Fruit fly (Drosophila melanogaster) whole organism, embryonic: ENCODE data around the gene CG7860.

Experiments
- Asciz ChIP-seq: fragments of 200-800 bp; sonication (Bioruptor generic); optimal IDR thresholded peaks from 2 replicates; lab custom pipeline; 2017; ENCODE audit warnings: missing biosample characterization, mild to moderate bottlenecking, missing genetic modification characterization, missing genetic modification reagents
- CG10267 ChIP-seq: fragments of 200-800 bp; sonication (Bioruptor generic); optimal IDR thresholded peaks from 2 replicates; lab custom pipeline; 2018; ENCODE audit warnings: missing biosample characterization, mild to moderate bottlenecking, missing genetic modification characterization, moderate library complexity
- CG10366 ChIP-seq: fragments of 200-800 bp; sonication (Bioruptor generic); IDR thresholded peaks from 2 replicates; pipeline ENCODE4 v1.3.6; 2022; ENCODE audit warnings: missing biosample characterization, missing genetic modification characterization
- CG10431 ChIP-seq: fragments of 200-800 bp; sonication (Bioruptor generic); optimal IDR thresholded peaks from 3 replicates; lab custom pipeline; 2018; ENCODE audit warnings: missing biosample characterization, mild to moderate bottlenecking, missing genetic modification characterization
- CG13624 ChIP-seq: fragments of 200-800 bp; sonication (Bioruptor generic); optimal IDR thresholded peaks from 2 replicates; lab custom pipeline; 2016; ENCODE audit warnings: missing biosample characterization, missing genetic modification characterization
- CG16779 ChIP-seq: fragments of 200-800 bp; sonication (Bioruptor generic); IDR thresholded peaks from 2 replicates; pipeline ENCODE4 v1.3.6; 2022; ENCODE audit warnings: missing biosample characterization, missing genetic modification characterization
- CG31388 ChIP-seq: fragments of 200-800 bp; sonication (Bioruptor generic); optimal IDR thresholded peaks from 2 replicates; lab custom pipeline; 2016; ENCODE audit warnings: missing biosample characterization, missing genetic modification characterization
- CG5180 ChIP-seq: fragments of 200-800 bp; sonication (Bioruptor generic); optimal IDR thresholded peaks from 3 replicates; lab custom pipeline; 2017; ENCODE audit warnings: missing biosample characterization, missing genetic modification characterization, mild to moderate bottlenecking, moderate library complexity, missing genetic modification reagents
- CG5953 ChIP-seq: fragments of 200-800 bp; sonication (Bioruptor generic); IDR thresholded peaks from 2 replicates; pipeline ENCODE4 v1.3.6; 2022; ENCODE audit warnings: missing biosample characterization, missing genetic modification characterization
- CG6765 ChIP-seq: fragments of 200-800 bp; sonication (Bioruptor generic); optimal IDR thresholded peaks from 3 replicates; lab custom pipeline; 2017; ENCODE audit warnings: missing biosample characterization, mild to moderate bottlenecking, missing genetic modification characterization
- CG7786 ChIP-seq: fragments of 200-800 bp; sonication (Bioruptor generic); optimal IDR thresholded peaks from 2 replicates; lab custom pipeline; 2016; ENCODE audit warnings: missing biosample characterization, missing genetic modification characterization
- CG7963 ChIP-seq: fragments of 200-800 bp; sonication (Bioruptor generic); IDR thresholded peaks from 3 replicates; pipeline ENCODE4 v1.3.6; 2022; ENCODE audit warnings: missing biosample characterization, missing genetic modification characterization; ENCODE audit not compliant: partially characterized antibody
- CG8359 ChIP-seq: fragments of 200-800 bp; sonication (Bioruptor generic); optimal IDR thresholded peaks from 2 replicates; lab custom pipeline; 2017; ENCODE audit warnings: missing biosample characterization, mild to moderate bottlenecking, missing genetic modification characterization, borderline replicate concordance
- Chrac-16 ChIP-seq: fragments of 200-800 bp; sonication (Bioruptor generic); optimal IDR thresholded peaks from 3 replicates; lab custom pipeline; 2016; ENCODE audit warnings: missing biosample characterization, missing genetic modification characterization
- CkIIα-i1 ChIP-seq: fragments of 200-800 bp; sonication (Bioruptor generic); IDR thresholded peaks from 2 replicates; pipeline ENCODE4 v1.3.6; 2022; ENCODE audit warnings: missing biosample characterization, missing genetic modification characterization
- E2f2 ChIP-seq: fragments of 200-800 bp; sonication (Bioruptor generic); IDR thresholded peaks from 2 replicates; pipeline ENCODE4 v1.3.6; 2022; ENCODE audit warnings: missing biosample characterization, missing genetic modification characterization
- Hr51 ChIP-seq, 2 experiments: fragments of 200-800 bp; sonication (Bioruptor generic); optimal IDR thresholded peaks; 2 replicates in 1 of 2; 3 replicates in 1 of 2; lab custom pipeline; 2016 to 2018; ENCODE audit warnings: missing biosample characterization in 2 of 2, missing genetic modification characterization in 2 of 2, mild to moderate bottlenecking in 1 of 2, moderate library complexity in 1 of 2
- Lpt ChIP-seq: fragments of >200 bp; optimal IDR thresholded peaks from 2 replicates; lab custom pipeline; 2018; ENCODE audit warnings: missing biosample characterization, missing genetic modification characterization
- MBD-R2 ChIP-seq: fragments of 200-800 bp; sonication (Bioruptor generic); IDR thresholded peaks from 2 replicates; pipeline ENCODE4 v1.3.6; 2022; ENCODE audit warnings: missing biosample characterization, missing genetic modification characterization
- MESR4 ChIP-seq: fragments of 200-800 bp; sonication (Bioruptor generic); optimal IDR thresholded peaks from 2 replicates; lab custom pipeline; 2018; ENCODE audit warnings: missing biosample characterization, mild to moderate bottlenecking, missing genetic modification characterization, moderate library complexity
- Med ChIP-seq: fragments of 200-800 bp; sonication (Bioruptor generic); peaks from one replicate; lab custom pipeline; 2016; ENCODE audit warnings: missing biosample characterization, missing genetic modification characterization, mild to moderate bottlenecking, inconsistent platforms, moderate library complexity
- Meics ChIP-seq: fragments of 200-800 bp; sonication (Bioruptor generic); optimal IDR thresholded peaks from 2 replicates; lab custom pipeline; 2017; ENCODE audit warnings: missing biosample characterization, mild to moderate bottlenecking, missing genetic modification characterization
- NC2β ChIP-seq: fragments of 200-800 bp; sonication (Bioruptor generic); optimal IDR thresholded peaks from 2 replicates; lab custom pipeline; 2016; ENCODE audit warnings: missing biosample characterization, missing genetic modification characterization
- Scr ChIP-seq: fragments of 200-800 bp; sonication (Bioruptor generic); IDR thresholded peaks from 2 replicates; pipeline ENCODE4 v1.3.6; 2022; ENCODE audit warnings: missing biosample characterization, missing genetic modification characterization; ENCODE audit not compliant: partially characterized antibody
- Six4 ChIP-seq: fragments of 200-800 bp; sonication (Bioruptor generic); optimal IDR thresholded peaks from 2 replicates; lab custom pipeline; 2016; ENCODE audit warnings: missing biosample characterization, missing genetic modification characterization
- Stat92E ChIP-seq, 3 experiments: fragments of >200 bp in 2 of 3; fragments of 200-800 bp in 1 of 3; sonication (Bioruptor generic) in 1 of 3; optimal IDR thresholded peaks; 2 replicates each; lab custom pipeline; 2017 to 2019; ENCODE audit warnings: missing biosample characterization in 3 of 3, missing genetic modification characterization in 3 of 3, mild to moderate bottlenecking in 1 of 3, moderate library complexity in 1 of 3
- cas ChIP-seq: fragments of 200-800 bp; sonication (Bioruptor generic); IDR thresholded peaks from 2 replicates; pipeline ENCODE4 v1.3.6; 2022; ENCODE audit warnings: missing biosample characterization, missing genetic modification characterization
- chif ChIP-seq, 2 experiments: fragments of 200-800 bp; sonication (Bioruptor generic); optimal IDR thresholded peaks; 3 replicates each; lab custom pipeline; 2016; ENCODE audit warnings: missing biosample characterization in 2 of 2, missing genetic modification characterization in 2 of 2
- dimm ChIP-seq: fragments of 200-800 bp; sonication (Bioruptor generic); IDR thresholded peaks from 2 replicates; pipeline ENCODE4 v1.3.6; 2022; ENCODE audit warnings: missing biosample characterization, missing genetic modification characterization
- dmrt11E ChIP-seq: fragments of 200-800 bp; sonication (Bioruptor generic); optimal IDR thresholded peaks from 3 replicates; lab custom pipeline; 2018; ENCODE audit warnings: missing biosample characterization, mild to moderate bottlenecking, missing genetic modification characterization, moderate library complexity
- fd3F ChIP-seq: fragments of 200-800 bp; sonication (Bioruptor generic); optimal IDR thresholded peaks from 2 replicates; lab custom pipeline; 2018; ENCODE audit warnings: missing biosample characterization, mild to moderate bottlenecking, missing genetic modification characterization, moderate library complexity
- her ChIP-seq: fragments of 200-800 bp; sonication (Bioruptor generic); optimal IDR thresholded peaks from 2 replicates; lab custom pipeline; 2016; ENCODE audit warnings: missing biosample characterization, missing genetic modification characterization
- lab ChIP-seq: fragments of 200-800 bp; sonication (Bioruptor generic); optimal IDR thresholded peaks from 3 replicates; lab custom pipeline; 2017; ENCODE audit warnings: missing biosample characterization, missing genetic modification characterization, mild to moderate bottlenecking, moderate library complexity, missing genetic modification reagents
- mld ChIP-seq: fragments of 200-800 bp; sonication (Bioruptor generic); IDR thresholded peaks from 3 replicates; pipeline ENCODE4 v1.3.6; 2022; ENCODE audit warnings: missing biosample characterization, missing genetic modification characterization; ENCODE audit not compliant: partially characterized antibody
- nerfin-1 ChIP-seq: fragments of 200-800 bp; sonication (Bioruptor generic); optimal IDR thresholded peaks from 3 replicates; lab custom pipeline; 2019; ENCODE audit warnings: missing biosample characterization, mild to moderate bottlenecking, missing genetic modification characterization, moderate library complexity
- nmo ChIP-seq: fragments of 200-800 bp; sonication (Bioruptor generic); optimal IDR thresholded peaks from 2 replicates; lab custom pipeline; 2018; ENCODE audit warnings: missing biosample characterization, mild to moderate bottlenecking, missing genetic modification characterization, moderate library complexity
- nom ChIP-seq: fragments of 200-800 bp; sonication (Bioruptor generic); optimal IDR thresholded peaks from 2 replicates; lab custom pipeline; 2017; ENCODE audit warnings: missing biosample characterization, missing genetic modification characterization, mild to moderate bottlenecking, moderate library complexity, missing genetic modification reagents
- schlank ChIP-seq: fragments of 200-800 bp; sonication (Bioruptor generic); optimal IDR thresholded peaks from 2 replicates; lab custom pipeline; 2018; ENCODE audit warnings: missing biosample characterization, mild to moderate bottlenecking, missing genetic modification characterization
- sd ChIP-seq: fragments of 200-800 bp; sonication (Bioruptor generic); optimal IDR thresholded peaks from 3 replicates; lab custom pipeline; 2018; ENCODE audit warnings: missing biosample characterization, mild to moderate bottlenecking, missing genetic modification characterization, moderate library complexity
- shn ChIP-seq: fragments of 200-800 bp; sonication (Bioruptor generic); optimal IDR thresholded peaks from 3 replicates; lab custom pipeline; 2016; ENCODE audit warnings: missing biosample characterization, missing genetic modification characterization
- tll ChIP-seq, 2 experiments: fragments of 200-800 bp in 1 of 2; fragments of >200 bp in 1 of 2; sonication (Bioruptor generic) in 1 of 2; optimal IDR thresholded peaks; 2 replicates each; lab custom pipeline; 2017 to 2019; ENCODE audit warnings: missing biosample characterization in 2 of 2, missing genetic modification characterization in 2 of 2, mild to moderate bottlenecking in 1 of 2, moderate library complexity in 1 of 2
- twi ChIP-seq: fragments of 200-800 bp; optimal IDR thresholded peaks from 2 replicates; lab custom pipeline; 2019; ENCODE audit warnings: missing biosample characterization, mild to moderate bottlenecking, missing genetic modification characterization, moderate library complexity
- tx ChIP-seq: fragments of 200-800 bp; sonication (Bioruptor generic); optimal IDR thresholded peaks from 2 replicates; lab custom pipeline; 2016; ENCODE audit warnings: missing biosample characterization, missing genetic modification characterization
- unc-4 ChIP-seq: fragments of 200-800 bp; sonication (Bioruptor generic); IDR thresholded peaks from 2 replicates; pipeline ENCODE4 v1.3.6; 2022; ENCODE audit warnings: missing biosample characterization, missing genetic modification characterization; ENCODE audit not compliant: partially characterized antibody

Gene CG7860

DNA sequence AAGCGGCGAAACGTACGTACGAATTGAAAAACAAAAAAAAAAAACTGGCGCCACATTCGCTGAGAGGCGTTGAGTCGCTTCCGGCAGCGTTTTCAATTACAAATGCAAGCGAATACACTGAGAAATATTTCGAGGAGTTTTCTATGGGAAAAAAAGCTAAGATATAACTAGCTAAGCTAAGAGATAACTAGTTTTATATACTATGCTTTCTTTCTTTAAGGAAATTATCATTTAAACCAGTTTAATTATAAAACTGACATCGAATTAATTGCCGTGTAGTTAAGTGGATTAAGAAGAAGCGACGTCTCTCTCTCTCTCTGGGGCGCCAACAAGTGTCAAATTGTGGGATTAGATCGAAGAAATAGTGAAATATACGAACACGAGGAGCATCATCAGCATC is 46.6 kb downstream of the CG7860 start (continued):
- TF ChIP-seq Med (GFP tag; lab: Kevin White, UChicago) (peak; percentile 68), tx (GFP tag; lab: Kevin White, UChicago) (no peak), shn (GFP tag; lab: Kevin White, UChicago) (no peak), CG13624 (GFP tag; lab: Kevin White, UChicago) (no peak), Stat92E (GFP tag; optimal IDR thresholded peaks at IDR 0.05; lab: Kevin White, UChicago) (no peak), CkIIα-i1 (GFP tag; lab: Robert Waterston, UW) (no peak), Asciz (GFP tag; lab: Kevin White, UChicago) (peak; percentile 53), schlank (tag; lab: Kevin White, UChicago) (no peak), CG6765 (GFP tag; lab: Kevin White, UChicago) (no peak), CG7963 (GFP tag; lab: Robert Waterston, UW) (no peak), lab (GFP tag; lab: Kevin White, UChicago) (peak; percentile 58), Meics (peak; percentile 46), CG16779 (GFP tag; lab: Robert Waterston, UW) (no peak), nerfin-1 (peak; percentile 35), mld (GFP tag; lab: Robert Waterston, UW) (no peak), Chrac-16 (GFP tag; lab: Kevin White, UChicago) (peak; percentile 30), her (GFP tag; lab: Kevin White, UChicago) (no peak), dimm (GFP tag; lab: Robert Waterston, UW) (no peak; the same call in 1 of the 2 replicates), chif (GFP tag; optimal IDR thresholded peaks at IDR 0.05; lab: Kevin White, UChicago) (peak; percentile 48 to 51), CG10366 (peak; percentile 45), unc-4 (GFP tag; lab: Robert Waterston, UW) (no peak), sd (tag; lab: Kevin White, UChicago) (no peak), CG5180 (no peak), NC2β (GFP tag; lab: Kevin White, UChicago) (peak; percentile 20), Lpt (no peak), MBD-R2 (no peak), nom (GFP tag; lab: Kevin White, UChicago) (no peak), MESR4 (GFP tag; lab: Kevin White, UChicago) (no peak), fd3F (GFP tag; lab: Kevin White, UChicago) (peak; percentile 35), dmrt11E (tag; lab: Kevin White, UChicago) (peak; percentile 60), CG10431 (GFP tag; lab: Kevin White, UChicago) (no peak), tll (GFP tag; optimal IDR thresholded peaks at IDR 0.05; lab: Kevin White, UChicago) (no peak), nmo (GFP tag; lab: Kevin White, UChicago) (peak; percentile 72), CG5953 (GFP tag; lab: Robert Waterston, UW) (peak; percentile 36; the same call in 1 of the 2 replicates), Hr51 (GFP tag; optimal IDR thresholded peaks at IDR 0.05; lab: Kevin White, UChicago) (peak in 1 of 2 experiments; percentile 76), twi (tag; lab: Kevin White, UChicago) (peak; percentile 10), Scr (GFP tag; lab: Robert Waterston, UW) (no peak), cas (GFP tag; lab: Robert Waterston, UW) (no peak), E2f2 (peak; percentile 23; the same call in 1 of the 2 replicates)

- TF ChIP-seq CG7786 (GFP tag; lab: Kevin White, UChicago) (no peak), Six4 (no peak), tll (GFP tag; optimal IDR thresholded peaks at IDR 0.05; lab: Kevin White, UChicago) (no peak), CG31388 (GFP tag; lab: Kevin White, UChicago) (no peak), CG10267 (no peak), CG8359 (GFP tag; lab: Kevin White, UChicago) (peak; percentile 98)
Observed at dm6 chrX:15616018-15616417, 47.2 kb downstream of the CG7860 start.
